Fruit fly (Drosophila melanogaster): ENCODE results near the gene CG42671.
A peak's percentile ranks its signal among the peaks of the same experiment; 100 is the strongest.

CG42671 gene

DNA sequence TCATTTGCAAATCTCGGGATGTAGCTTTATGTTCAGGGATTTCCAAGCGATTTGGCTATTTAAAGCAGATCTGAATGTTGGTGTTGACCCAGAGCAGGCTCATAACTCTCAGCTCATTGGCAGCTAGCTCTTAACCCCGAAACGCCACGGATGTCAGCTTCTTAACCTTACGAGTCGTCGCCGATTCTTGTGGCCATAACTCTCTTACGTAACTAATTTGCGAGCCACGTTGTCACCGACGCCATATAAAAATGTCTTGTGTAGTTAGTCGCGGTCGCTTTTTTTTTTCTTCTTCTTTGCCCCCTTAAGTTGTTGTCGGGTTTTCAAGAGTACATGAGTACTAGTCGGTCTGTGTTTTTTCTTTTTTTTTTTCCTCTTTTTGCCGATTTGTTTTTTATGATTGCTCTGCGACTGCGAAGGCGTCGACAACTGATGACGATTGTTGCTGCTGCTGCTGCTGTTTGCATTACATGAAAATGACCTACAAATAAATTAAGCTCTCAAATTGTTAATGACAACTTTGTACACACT is 59.9 kb downstream of the CG42671 start:
- TF ChIP-seq D1 (tag; optimal IDR thresholded peaks at IDR 0.05), result no peak
- TF ChIP-seq CG14655 (GFP tag; optimal IDR thresholded peaks at IDR 0.05), result peak; percentile 13
- no peak for TF ChIP-seq CG13204 (GFP tag; optimal IDR thresholded peaks at IDR 0.05)
- TF ChIP-seq CG8301 (tag; optimal IDR thresholded peaks at IDR 0.05), result no peak
- peak; percentile 41; the same call in 1 of the 3 replicates for TF ChIP-seq fd96Ca (GFP tag; IDR thresholded peaks at IDR 0.05)
- peak; percentile 74 for TF ChIP-seq CG12605 (GFP tag; IDR thresholded peaks at IDR 0.05)
- peak; percentile 8 for TF ChIP-seq Pif1B (GFP tag; optimal IDR thresholded peaks at IDR 0.05)
- TF ChIP-seq Ets98B (GFP tag; IDR thresholded peaks at IDR 0.05), result peak; percentile 36; the same call in 1 of the 2 replicates
- peak; percentile 76 for TF ChIP-seq CG4496 (GFP tag; IDR thresholded peaks at IDR 0.05)
- TF ChIP-seq Snoo (tag; optimal IDR thresholded peaks at IDR 0.05), result no peak
- 0 out of 2 replicates have a peak, but pooled peaks have one; percentile 43 for TF ChIP-seq CG32121 (GFP tag; IDR thresholded peaks at IDR 0.05)
- no peak for TF ChIP-seq CG8159 (tag; optimal IDR thresholded peaks at IDR 0.05)
- TF ChIP-seq Pif1A (GFP tag; optimal IDR thresholded peaks at IDR 0.05), result peak; percentile 20

DNA sequence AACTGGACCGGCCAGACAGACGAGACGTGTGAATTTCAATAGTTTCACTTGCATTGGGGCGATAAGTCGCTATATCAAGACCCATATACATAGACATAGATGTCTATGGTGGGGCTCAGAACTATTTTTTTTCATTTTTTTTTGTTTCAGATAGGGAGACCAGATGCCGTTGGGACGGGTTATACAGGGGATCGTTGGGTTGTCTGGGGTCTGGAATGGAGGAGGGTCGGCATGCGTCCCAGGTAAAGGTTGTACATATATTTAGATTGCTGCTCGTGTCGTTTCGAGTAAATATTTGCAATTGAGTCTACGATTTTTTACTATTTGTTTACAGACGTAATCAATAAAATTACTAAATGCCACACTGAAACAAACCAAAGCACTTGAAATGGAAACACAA is 61.7 kb downstream of the CG42671 start:
- TF ChIP-seq Snoo (tag; optimal IDR thresholded peaks at IDR 0.05) (no peak), CG32121 (GFP tag; IDR thresholded peaks at IDR 0.05) (0 out of 2 replicates have a peak, but pooled peaks have one; percentile 19)

DNA sequence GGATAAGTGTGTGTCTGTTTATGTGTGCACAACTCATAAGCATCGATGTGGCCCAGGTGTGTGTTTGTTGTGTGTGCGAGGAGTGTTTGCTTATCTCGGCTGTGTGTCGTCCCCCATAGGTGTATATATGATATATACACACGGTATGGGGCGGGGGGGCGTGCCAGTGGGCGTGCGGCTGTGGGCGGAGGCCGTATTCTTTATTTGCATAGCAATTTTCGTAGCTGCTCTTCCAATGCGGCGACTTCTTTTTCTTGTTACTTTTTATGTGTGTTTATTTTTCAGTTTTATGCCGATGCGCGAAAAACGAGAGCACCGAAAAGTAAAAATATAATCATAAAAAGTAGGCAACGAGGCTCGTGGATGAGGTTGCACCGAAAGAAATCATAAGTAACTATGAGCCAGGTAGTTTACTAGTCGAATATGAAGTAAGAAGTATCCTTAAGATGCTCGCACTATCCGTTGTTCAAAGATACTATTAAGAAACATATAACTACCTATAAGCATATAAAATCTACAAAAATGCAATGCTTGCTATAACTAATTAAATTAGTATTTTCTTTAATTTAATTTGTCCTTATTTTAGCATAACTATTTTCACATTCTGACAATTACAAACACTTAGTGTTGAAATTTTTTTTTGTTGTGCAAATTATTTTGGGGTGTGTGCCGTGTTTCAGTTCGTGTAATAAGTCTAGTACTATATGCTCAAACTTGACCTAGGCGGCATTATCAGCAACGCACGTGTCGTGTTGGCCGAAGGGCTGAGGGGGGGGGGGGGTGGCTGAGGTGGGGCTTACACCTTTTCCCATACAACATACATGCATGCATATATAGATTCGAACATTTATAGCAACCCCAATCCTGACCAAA is 64.4 kb downstream of the CG42671 start:
- TF ChIP-seq CG34367 (tag; optimal IDR thresholded peaks at IDR 0.05), result no peak
- TF ChIP-seq CG12605 (GFP tag; IDR thresholded peaks at IDR 0.05), result no peak
- TF ChIP-seq CG32121 (GFP tag; IDR thresholded peaks at IDR 0.05), result no peak
- no peak for TF ChIP-seq CG8159 (tag; optimal IDR thresholded peaks at IDR 0.05)
- TF ChIP-seq CG13204 (GFP tag; optimal IDR thresholded peaks at IDR 0.05), result no peak
- TF ChIP-seq Ets98B (GFP tag; IDR thresholded peaks at IDR 0.05), result no peak
- no peak for TF ChIP-seq CG10348 (GFP tag; IDR thresholded peaks at IDR 0.05)
- TF ChIP-seq fd96Ca (GFP tag; IDR thresholded peaks at IDR 0.05), result 0 out of 3 replicates have a peak, but pooled peaks have one; percentile 12

DNA sequence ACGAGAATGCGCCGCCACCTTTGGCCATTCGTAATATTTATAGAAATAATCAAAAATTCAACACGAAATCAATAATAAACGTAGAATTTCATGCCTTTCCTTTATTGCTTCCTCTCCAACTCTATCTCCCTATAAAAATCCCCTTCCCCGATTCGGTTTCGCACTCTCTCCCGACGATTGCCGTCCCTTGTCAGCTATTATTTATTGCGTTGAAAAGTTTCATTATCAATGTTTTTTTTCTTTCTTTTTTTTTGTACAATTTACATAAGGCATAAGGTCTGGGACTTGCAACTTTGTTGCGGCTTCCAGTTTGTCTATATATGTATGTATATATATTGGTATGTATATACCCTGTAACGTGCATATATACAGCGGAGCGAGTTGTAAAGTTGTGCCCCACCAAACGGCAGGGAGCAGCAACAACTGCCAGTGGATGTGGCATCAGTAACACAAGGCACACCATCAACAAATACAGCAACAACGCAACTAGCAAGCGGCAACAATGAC is 65.1 kb downstream of the CG42671 start:
- TF ChIP-seq gl (tag; optimal IDR thresholded peaks at IDR 0.05), result no peak
- TF ChIP-seq CG4496 (GFP tag; IDR thresholded peaks at IDR 0.05), result 0 out of 3 replicates have a peak, but pooled peaks have one; percentile 10
- TF ChIP-seq Ets98B (GFP tag; IDR thresholded peaks at IDR 0.05), result 0 out of 2 replicates have a peak, but pooled peaks have one; percentile 23
- TF ChIP-seq CG17806 (tag; optimal IDR thresholded peaks at IDR 0.05), result no peak
- no peak for TF ChIP-seq Pif1B (GFP tag; optimal IDR thresholded peaks at IDR 0.05)

Measured in whole organism, pupa.